Worm (Caenorhabditis elegans) whole organism, L4 larva: ENCODE data around the gene dct-1.

Experiments used
- R02D3.7 ChIP-seq: fragments of 150-350 bp; sonication (generic microtip); optimal IDR thresholded peaks from 3 replicates; lab custom pipeline; 2014; ENCODE audit warnings: missing biosample characterization, missing genetic modification characterization
- T20F7.1 ChIP-seq: fragments of 200-800 bp; sonication (Bioruptor generic); optimal IDR thresholded peaks from 2 replicates; lab custom pipeline; 2018; ENCODE audit warnings: mild to moderate bottlenecking, missing genetic modification characterization, missing compliant biosample characterization
- T26A8.4 ChIP-seq: fragments of 200-800 bp; sonication (Bioruptor generic); IDR thresholded peaks from 2 replicates; pipeline ENCODE4 v1.3.6; 2022; ENCODE audit warnings: missing genetic modification characterization, missing compliant biosample characterization
- Y5F2A.4 ChIP-seq: fragments of 200-800 bp; sonication (Bioruptor generic); optimal IDR thresholded peaks from 2 replicates; lab custom pipeline; 2018; ENCODE audit warnings: mild to moderate bottlenecking, missing genetic modification characterization, missing compliant biosample characterization
- ZK546.5 ChIP-seq, 2 experiments: sonication (generic microtip); optimal IDR thresholded peaks; 2 replicates each; lab custom pipeline; 2017; ENCODE audit warnings: missing biosample characterization in 2 of 2, missing genetic modification characterization in 2 of 2
- aha-1 ChIP-seq: fragments of 150-350 bp; peaks from one replicate; lab custom pipeline; 2014; ENCODE audit warnings: missing biosample characterization, missing genetic modification characterization
- ama-1 ChIP-seq: fragments of 150-350 bp; optimal IDR thresholded peaks from 2 replicates; lab custom pipeline; 2014; ENCODE audit warnings: inconsistent platforms, mixed read lengths
- attf-4 ChIP-seq: sonication (generic microtip); optimal IDR thresholded peaks from 3 replicates; lab custom pipeline; 2017; ENCODE audit warnings: missing biosample characterization, missing genetic modification characterization
- ceh-20 ChIP-seq: fragments of 200-800 bp; sonication (Bioruptor generic); IDR thresholded peaks from 2 replicates; pipeline ENCODE4 v1.3.6; 2022; ENCODE audit warnings: missing genetic modification reagents, missing genetic modification characterization, missing compliant biosample characterization
- ceh-28 ChIP-seq: fragments of 150-350 bp; optimal IDR thresholded peaks from 2 replicates; lab custom pipeline; 2014; ENCODE audit warnings: missing biosample characterization, missing genetic modification reagents, missing genetic modification characterization
- ceh-62 ChIP-seq: sonication (generic microtip); optimal IDR thresholded peaks from 2 replicates; lab custom pipeline; 2017; ENCODE audit warnings: missing biosample characterization, missing genetic modification characterization
- cey-2 ChIP-seq: sonication (generic microtip); optimal IDR thresholded peaks from 3 replicates; lab custom pipeline; 2017; ENCODE audit warnings: missing genetic modification characterization, mild to moderate bottlenecking, missing compliant biosample characterization, antibody characterized with exemption, borderline replicate concordance; ENCODE audit not compliant: insufficient read depth
- ctbp-1 ChIP-seq: fragments of 200-800 bp; sonication (Bioruptor generic); IDR thresholded peaks from 2 replicates; pipeline ENCODE4 v1.3.6; 2022; ENCODE audit warnings: missing genetic modification reagents, missing genetic modification characterization, missing compliant biosample characterization
- daf-16 ChIP-seq, 3 experiments: sonication (generic microtip); optimal IDR thresholded peaks; 2 replicates each; lab custom pipeline; 2016 to 2017; ENCODE audit warnings: missing genetic modification characterization in 3 of 3, missing genetic modification reagents in 3 of 3, mild to moderate bottlenecking in 2 of 3, missing compliant biosample characterization in 2 of 3, missing biosample characterization in 1 of 3, moderate library complexity in 1 of 3
- daf-19 ChIP-seq: fragments of 200-800 bp; sonication (Bioruptor generic); conservative IDR thresholded peaks from 2 replicates; pipeline ENCODE4 v1.3.6; 2022; ENCODE audit warnings: missing genetic modification characterization, missing compliant biosample characterization
- daf-8 ChIP-seq: fragments of 200-800 bp; sonication (Bioruptor generic); IDR thresholded peaks from 2 replicates; pipeline ENCODE4 v1.3.6; 2022; ENCODE audit warnings: missing genetic modification characterization, missing compliant biosample characterization
- dmd-6 ChIP-seq: fragments of 200-800 bp; sonication (Bioruptor generic); IDR thresholded peaks from 2 replicates; pipeline ENCODE4 v1.3.6; 2022; ENCODE audit warnings: missing genetic modification reagents, missing genetic modification characterization, missing compliant biosample characterization
- dmd-8 ChIP-seq: fragments of 200-800 bp; sonication (Bioruptor generic); IDR thresholded peaks from 2 replicates; pipeline ENCODE4 v1.3.6; 2022; ENCODE audit warnings: missing genetic modification characterization, missing compliant biosample characterization
- dmd-9 ChIP-seq: fragments of 200-800 bp; sonication (Bioruptor generic); IDR thresholded peaks from 2 replicates; pipeline ENCODE4 v1.3.6; 2022; ENCODE audit warnings: missing genetic modification reagents, missing genetic modification characterization, missing compliant biosample characterization
- fkh-10 ChIP-seq: fragments of 150-350 bp; optimal IDR thresholded peaks from 2 replicates; lab custom pipeline; 2014; ENCODE audit warnings: missing biosample characterization, missing genetic modification reagents, missing genetic modification characterization
- gei-8 ChIP-seq: fragments of 200-800 bp; sonication (Bioruptor generic); optimal IDR thresholded peaks from 2 replicates; lab custom pipeline; 2018; ENCODE audit warnings: mild to moderate bottlenecking, missing genetic modification characterization, missing compliant biosample characterization
- hlh-30 ChIP-seq: sonication (generic microtip); optimal IDR thresholded peaks from 2 replicates; lab custom pipeline; 2017; ENCODE audit warnings: antibody characterized with exemption, mild to moderate bottlenecking, missing genetic modification characterization, missing compliant biosample characterization; ENCODE audit not compliant: insufficient read depth
- hmg-1.1 ChIP-seq: fragments of 200-800 bp; sonication (Bioruptor generic); IDR thresholded peaks from 2 replicates; pipeline ENCODE4 v1.3.6; 2022; ENCODE audit warnings: missing genetic modification reagents, missing genetic modification characterization, missing compliant biosample characterization
- lim-7 ChIP-seq: fragments of 200-800 bp; sonication (Bioruptor generic); IDR thresholded peaks from 2 replicates; pipeline ENCODE4 v1.3.6; 2022; ENCODE audit warnings: missing genetic modification characterization, missing compliant biosample characterization
- lin-13 ChIP-seq: fragments of 150-350 bp; optimal IDR thresholded peaks from 2 replicates; lab custom pipeline; 2014; ENCODE audit warnings: missing biosample characterization, missing genetic modification reagents, missing genetic modification characterization
- lin-29 ChIP-seq: fragments of 200-800 bp; sonication (Bioruptor generic); IDR thresholded peaks from 2 replicates; pipeline ENCODE4 v1.3.6; 2022; ENCODE audit warnings: missing genetic modification reagents, missing genetic modification characterization, missing compliant biosample characterization
- lsy-2 ChIP-seq, 2 experiments: fragments of 150-350 bp in 1 of 2; sonication (generic microtip) in 1 of 2; optimal IDR thresholded peaks; 2 replicates each; lab custom pipeline; 2014 to 2017; ENCODE audit warnings: missing biosample characterization in 2 of 2, missing genetic modification characterization in 2 of 2
- madf-9 ChIP-seq: fragments of 200-800 bp; sonication (Bioruptor generic); conservative IDR thresholded peaks from 2 replicates; pipeline ENCODE4 v1.3.6; 2022; ENCODE audit warnings: missing genetic modification reagents, missing genetic modification characterization, missing compliant biosample characterization
- mdl-1 ChIP-seq, 2 experiments: fragments of 150-350 bp in 1 of 2; sonication (generic microtip) in 1 of 2; optimal IDR thresholded peaks; 2 replicates each; lab custom pipeline; 2014 to 2017; ENCODE audit warnings: missing biosample characterization in 2 of 2, missing genetic modification characterization in 2 of 2
- mxl-3 ChIP-seq: fragments of 200-800 bp; sonication (Bioruptor generic); optimal IDR thresholded peaks from 2 replicates; lab custom pipeline; 2018; ENCODE audit warnings: mild to moderate bottlenecking, missing genetic modification characterization, missing compliant biosample characterization
- nhr-11 ChIP-seq: fragments of 150-350 bp; optimal IDR thresholded peaks from 2 replicates; lab custom pipeline; 2014; ENCODE audit warnings: missing biosample characterization, missing genetic modification characterization
- nhr-237 ChIP-seq: sonication (generic microtip); optimal IDR thresholded peaks from 2 replicates; lab custom pipeline; 2017; ENCODE audit warnings: missing biosample characterization, missing genetic modification characterization
- nhr-25 ChIP-seq: sonication (generic microtip); optimal IDR thresholded peaks from 2 replicates; lab custom pipeline; 2017; ENCODE audit warnings: missing genetic modification characterization, mild to moderate bottlenecking, missing compliant biosample characterization, antibody characterized with exemption, moderate library complexity, borderline replicate concordance; ENCODE audit not compliant: insufficient read depth
- nhr-28 ChIP-seq: fragments of 150-350 bp; optimal IDR thresholded peaks from 2 replicates; lab custom pipeline; 2014; ENCODE audit warnings: missing biosample characterization, missing genetic modification characterization
- nhr-6 ChIP-seq: fragments of 150-350 bp; optimal IDR thresholded peaks from 2 replicates; lab custom pipeline; 2014; ENCODE audit warnings: missing biosample characterization, missing genetic modification characterization
- nhr-77 ChIP-seq: fragments of 150-350 bp; optimal IDR thresholded peaks from 2 replicates; lab custom pipeline; 2014; ENCODE audit warnings: missing biosample characterization, missing genetic modification characterization
- pha-4 ChIP-seq, 2 experiments: fragments of 150-350 bp in 1 of 2; fragments of 200-800 bp in 1 of 2; sonication (Bioruptor generic) in 1 of 2; IDR thresholded peaks in 1 of 2; optimal IDR thresholded peaks in 1 of 2; 2 replicates each; pipeline versions ENCODE4 v1.3.6 to Lab custom; 2014 to 2022; ENCODE audit warnings: missing genetic modification characterization in 2 of 2, missing genetic modification reagents in 2 of 2, missing biosample characterization in 1 of 2, missing compliant biosample characterization in 1 of 2
- rbr-2 ChIP-seq: sonication (generic microtip); optimal IDR thresholded peaks from 2 replicates; lab custom pipeline; 2016; ENCODE audit warnings: missing genotype, missing genetic modification characterization, missing compliant biosample characterization
- saeg-2 ChIP-seq: fragments of 200-800 bp; sonication (Bioruptor generic); IDR thresholded peaks from 2 replicates; pipeline ENCODE4 v1.3.6; 2022; ENCODE audit warnings: missing genetic modification reagents, missing genetic modification characterization, missing compliant biosample characterization
- snpc-4 ChIP-seq: fragments of 150-350 bp; optimal IDR thresholded peaks from 2 replicates; lab custom pipeline; 2014; ENCODE audit warnings: missing biosample characterization, missing genetic modification characterization
- spr-1 ChIP-seq: sonication (generic microtip); optimal IDR thresholded peaks from 2 replicates; lab custom pipeline; 2016; ENCODE audit warnings: mild to moderate bottlenecking, missing genetic modification characterization, missing compliant biosample characterization
- spr-3 ChIP-seq: fragments of 200-800 bp; sonication (Bioruptor generic); optimal IDR thresholded peaks from 2 replicates; lab custom pipeline; 2018; ENCODE audit warnings: mild to moderate bottlenecking, missing genetic modification characterization, missing compliant biosample characterization
- unc-62 ChIP-seq, 3 experiments: fragments of 150-350 bp in 1 of 3; sonication (generic microtip); optimal IDR thresholded peaks in 2 of 3; peaks in 1 of 3; 1 replicate in 1 of 3; 2 replicates in 2 of 3; lab custom pipeline; 2014 to 2017; ENCODE audit warnings: missing biosample characterization in 3 of 3, missing genetic modification characterization in 3 of 3, missing genetic modification reagents in 3 of 3, missing genotype in 1 of 3
- zag-1 ChIP-seq: fragments of 150-350 bp; optimal IDR thresholded peaks from 2 replicates; lab custom pipeline; 2014; ENCODE audit warnings: missing biosample characterization, missing genetic modification characterization
- zfp-3 ChIP-seq: fragments of 200-800 bp; sonication (Bioruptor generic); conservative IDR thresholded peaks from 2 replicates; pipeline ENCODE4 v1.3.6; 2022; ENCODE audit warnings: missing genetic modification reagents, missing genetic modification characterization, missing compliant biosample characterization

The dct-1 gene

DNA sequence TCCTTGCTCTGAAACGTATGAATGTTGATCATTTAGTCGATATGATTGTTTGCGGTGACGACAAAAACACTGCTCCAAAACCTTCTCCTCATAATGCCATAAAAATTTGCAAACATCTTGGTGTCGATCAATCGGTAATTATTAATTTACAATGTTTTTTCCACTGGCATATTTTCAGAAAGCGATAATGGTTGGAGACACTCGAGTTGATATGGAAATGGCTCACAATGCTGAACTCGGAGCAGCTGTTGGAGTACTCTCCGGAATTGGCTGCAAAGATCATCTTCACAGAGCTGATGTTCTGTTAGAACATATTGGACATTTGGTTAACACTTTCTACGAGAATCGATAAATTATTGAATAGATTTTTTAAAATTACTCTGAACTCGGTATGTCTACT, 34.3 kb downstream of the dct-1 start:
- TF ChIP-seq daf-16 (GFP tag; optimal IDR thresholded peaks at IDR 0.05; lab: Kevin White, UChicago) (no peak), daf-16 (tag; optimal IDR thresholded peaks at IDR 0.05; lab: Kevin White, UChicago) (peak; percentile 10), aha-1 (tag; lab: Kevin White, UChicago) (peak; percentile 60), spr-3 (GFP tag; lab: Kevin White, UChicago) (no peak)

DNA sequence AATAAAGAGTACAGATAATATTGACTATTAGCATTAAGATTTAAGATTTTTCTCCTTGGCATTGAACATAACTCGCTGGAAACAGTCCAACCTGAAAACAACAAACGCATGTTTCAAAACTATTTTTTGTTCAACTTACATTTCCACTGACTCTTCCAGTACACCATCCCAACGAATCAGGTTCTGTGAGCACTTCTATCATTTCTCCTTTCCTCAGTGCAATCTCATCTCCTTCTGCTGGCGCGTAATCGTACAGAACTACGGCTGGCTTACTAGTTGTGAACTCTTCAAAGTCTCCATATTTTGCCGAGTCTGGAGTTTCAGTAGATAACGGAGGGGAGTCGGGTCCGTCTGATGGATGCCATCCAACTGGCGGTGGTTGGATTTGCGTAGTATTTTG, 35.0 kb downstream of the dct-1 start:
- 0 out of 2 replicates have a peak, but pooled peaks have one; percentile 13 for TF ChIP-seq ctbp-1
- TF ChIP-seq hmg-1.1 (GFP tag; lab: Robert Waterston, UW), result no peak
- peak; percentile 73 for TF ChIP-seq T26A8.4 (GFP tag; lab: Robert Waterston, UW)
- TF ChIP-seq nhr-25 (tag; lab: Kevin White, UChicago), result peak; percentile 60
- TF ChIP-seq dmd-6 (GFP tag; lab: Robert Waterston, UW), result 0 out of 2 replicates have a peak, but pooled peaks have one; percentile 10
- peak; percentile 52 for TF ChIP-seq aha-1 (tag; lab: Kevin White, UChicago)
- no peak for TF ChIP-seq dmd-9
- no peak for TF ChIP-seq T20F7.1
- 0 out of 2 replicates have a peak, but pooled peaks have one; percentile 46 for TF ChIP-seq lim-7 (GFP tag; lab: Robert Waterston, UW)

DNA sequence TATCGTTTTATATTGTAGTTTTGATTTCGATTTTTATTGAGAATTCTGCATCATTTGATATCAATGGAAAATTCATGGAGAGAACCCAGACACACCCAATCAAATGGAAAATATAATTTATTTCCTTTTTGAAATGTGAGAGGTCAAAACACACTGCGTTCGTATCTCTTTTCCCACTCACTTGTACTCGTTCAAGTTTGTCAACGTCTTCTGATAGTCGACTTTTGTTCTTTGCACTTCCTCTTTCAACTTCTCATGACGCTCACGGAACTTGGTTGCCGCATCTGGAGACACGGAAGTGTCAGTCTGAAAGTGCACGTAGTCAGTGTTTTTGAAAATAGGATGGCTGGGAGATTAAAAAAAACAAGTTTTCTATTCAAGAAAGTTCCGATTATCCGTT, 36.1 kb downstream of the dct-1 start:
- TF ChIP-seq dmd-8 (GFP tag; lab: Robert Waterston, UW) (no peak), mdl-1 (tag; optimal IDR thresholded peaks at IDR 0.05; lab: Kevin White, UChicago) (peak in 1 of 2 experiments; percentile 50), T26A8.4 (GFP tag; lab: Robert Waterston, UW) (no peak), lim-7 (GFP tag; lab: Robert Waterston, UW) (no peak), unc-62 (GFP tag; optimal IDR thresholded peaks at IDR 0.05 in 1 of 2; lab: Kevin White, UChicago) (no peak), unc-62 (tag; optimal IDR thresholded peaks at IDR 0.05; lab: Kevin White, UChicago) (no peak), saeg-2 (GFP tag; lab: Robert Waterston, UW) (no peak), spr-1 (tag; lab: Kevin White, UChicago) (no peak), lin-13 (GFP tag; lab: Kevin White, UChicago) (no peak), nhr-25 (tag; lab: Kevin White, UChicago) (peak; percentile 35), lsy-2 (tag; optimal IDR thresholded peaks at IDR 0.05; lab: Kevin White, UChicago) (no peak), nhr-77 (tag; lab: Kevin White, UChicago) (no peak), attf-4 (no peak), mxl-3 (GFP tag; lab: Kevin White, UChicago) (no peak), snpc-4 (tag; lab: Kevin White, UChicago) (no peak), R02D3.7 (no peak), ama-1 (no peak), hlh-30 (tag; lab: Kevin White, UChicago) (peak; percentile 20), ctbp-1 (no peak), zag-1 (tag; lab: Kevin White, UChicago) (no peak), nhr-6 (tag; lab: Kevin White, UChicago) (no peak), pha-4 (GFP tag; IDR thresholded peaks at IDR 0.05; lab: Robert Waterston, UW) (no peak), pha-4 (tag; optimal IDR thresholded peaks at IDR 0.05; lab: Kevin White, UChicago) (no peak), lin-29 (GFP tag; lab: Robert Waterston, UW) (no peak), madf-9 (GFP tag; lab: Robert Waterston, UW) (no peak), Y5F2A.4 (GFP tag; lab: Kevin White, UChicago) (no peak), fkh-10 (GFP tag; lab: Kevin White, UChicago) (no peak), ceh-28 (tag; lab: Kevin White, UChicago) (no peak), gei-8 (GFP tag; lab: Kevin White, UChicago) (no peak), nhr-28 (no peak), zfp-3 (GFP tag; lab: Robert Waterston, UW) (no peak), ceh-20 (GFP tag; lab: Robert Waterston, UW) (no peak), nhr-11 (tag; lab: Kevin White, UChicago) (no peak), ZK546.5 (tag; optimal IDR thresholded peaks at IDR 0.05; lab: Kevin White, UChicago) (no peak), cey-2 (no peak), nhr-237 (tag; lab: Kevin White, UChicago) (no peak), ceh-62 (tag; lab: Kevin White, UChicago) (no peak), rbr-2 (tag; lab: Kevin White, UChicago) (no peak), daf-19 (GFP tag; lab: Robert Waterston, UW) (no peak), daf-8 (GFP tag; lab: Robert Waterston, UW) (no peak), dmd-9 (no peak)
